Worm (Caenorhabditis elegans) whole organism, young adult: ENCODE data around the gene T04A6.1.

ENCODE experiments used
- cebp-2 ChIP-seq: fragments of 200-800 bp; sonication (Bioruptor generic); IDR thresholded peaks from 2 replicates; pipeline ENCODE4 v1.3.6; 2022; ENCODE audit warnings: missing genetic modification characterization, missing compliant biosample characterization
- let-607 ChIP-seq, 2 experiments: fragments of 200-800 bp in 1 of 2; sonication (Bioruptor generic) in 1 of 2; sonication (generic microtip) in 1 of 2; optimal IDR thresholded peaks; 2 replicates each; lab custom pipeline; 2016 to 2018; ENCODE audit warnings: mild to moderate bottlenecking in 2 of 2, missing compliant biosample characterization in 2 of 2, missing genetic modification characterization in 2 of 2, moderate library complexity in 2 of 2, missing genotype in 1 of 2
- pha-4 ChIP-seq: fragments of 150-350 bp; sonication (generic microtip); optimal IDR thresholded peaks from 2 replicates; lab custom pipeline; 2014; ENCODE audit warnings: missing biosample characterization, missing genetic modification reagents, missing genetic modification characterization

DNA sequence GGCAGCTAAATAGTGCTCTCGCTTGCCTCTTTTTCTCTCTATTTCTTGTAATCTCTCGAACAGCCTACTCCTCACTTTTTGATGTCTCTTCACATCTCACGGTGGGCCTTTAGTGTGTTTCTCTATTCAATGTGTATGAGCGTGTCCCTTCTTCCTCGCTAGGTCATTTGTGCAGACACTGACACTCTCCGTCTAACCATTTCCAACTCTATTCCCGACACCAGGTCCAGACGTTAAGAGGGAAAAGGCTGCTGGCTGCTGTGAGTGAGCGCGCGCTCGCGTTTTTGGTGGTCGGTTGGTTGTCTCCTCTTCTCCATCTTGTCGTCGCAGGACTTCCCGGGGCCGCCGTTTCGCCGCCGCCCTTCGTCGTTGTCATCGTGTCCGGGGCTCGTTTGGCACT is 43.1 kb downstream of the T04A6.1 start:
- no peak for TF ChIP-seq cebp-2 (GFP tag; lab: Robert Waterston, UW)
- TF ChIP-seq pha-4 (tag; lab: Kevin White, UChicago), result no peak
- TF ChIP-seq let-607 (tag; optimal IDR thresholded peaks at IDR 0.05; lab: Kevin White, UChicago), result no peak
